Worm (Caenorhabditis elegans) whole organism, mixed stage, embryonic: ENCODE results near the gene W03C9.8.

Experiments
- M03D4.4 ChIP-seq: sonication (generic microtip); optimal IDR thresholded peaks from 2 replicates; lab custom pipeline; 2017; ENCODE audit warnings: mild to moderate bottlenecking, missing genetic modification characterization, missing compliant biosample characterization
- bed-3 ChIP-seq: fragments of 200-800 bp; sonication (Bioruptor generic); optimal IDR thresholded peaks from 3 replicates; lab custom pipeline; 2018; ENCODE audit warnings: mild to moderate bottlenecking, missing genetic modification characterization, moderate library complexity, missing compliant biosample characterization
- blmp-1 ChIP-seq: fragments of 150-350 bp; optimal IDR thresholded peaks from 2 replicates; lab custom pipeline; 2014; ENCODE audit warnings: missing biosample characterization, missing genetic modification characterization
- ceh-39 ChIP-seq: fragments of 150-350 bp; optimal IDR thresholded peaks from 2 replicates; lab custom pipeline; 2014; ENCODE audit warnings: missing biosample characterization, missing genetic modification characterization
- ceh-43 ChIP-seq: fragments of 200-800 bp; sonication (Bioruptor generic); optimal IDR thresholded peaks from 2 replicates; lab custom pipeline; 2018; ENCODE audit warnings: mild to moderate bottlenecking, missing genetic modification characterization, moderate library complexity, missing compliant biosample characterization
- ceh-83 ChIP-seq: fragments of 200-800 bp; sonication (Bioruptor generic); optimal IDR thresholded peaks from 2 replicates; lab custom pipeline; 2018; ENCODE audit warnings: mild to moderate bottlenecking, missing genetic modification characterization, missing compliant biosample characterization
- ces-1 ChIP-seq: fragments of 150-350 bp; optimal IDR thresholded peaks from 2 replicates; lab custom pipeline; 2014; ENCODE audit warnings: missing biosample characterization, missing genetic modification reagents, missing genetic modification characterization
- cnd-1 ChIP-seq: fragments of 200-800 bp; sonication (Bioruptor generic); optimal IDR thresholded peaks from 2 replicates; lab custom pipeline; 2018; ENCODE audit warnings: mild to moderate bottlenecking, missing genetic modification characterization, missing compliant biosample characterization
- elt-1 ChIP-seq: sonication (generic microtip); optimal IDR thresholded peaks from 2 replicates; lab custom pipeline; 2017; ENCODE audit warnings: missing genetic modification characterization, mild to moderate bottlenecking, missing compliant biosample characterization, antibody characterized with exemption, moderate library complexity, borderline replicate concordance; ENCODE audit not compliant: insufficient read depth
- elt-3 ChIP-seq: fragments of 150-350 bp; optimal IDR thresholded peaks from 2 replicates; lab custom pipeline; 2014; ENCODE audit warnings: missing biosample characterization, missing genetic modification characterization
- flh-1 ChIP-seq: fragments of 200-800 bp; sonication (Bioruptor generic); optimal IDR thresholded peaks from 2 replicates; lab custom pipeline; 2018; ENCODE audit warnings: mild to moderate bottlenecking, missing genetic modification characterization, moderate library complexity, missing compliant biosample characterization
- ham-2 ChIP-seq: fragments of 200-800 bp; sonication (Bioruptor generic); optimal IDR thresholded peaks from 2 replicates; lab custom pipeline; 2018; ENCODE audit warnings: mild to moderate bottlenecking, missing genetic modification characterization, missing compliant biosample characterization
- hlh-1 ChIP-seq: fragments of 150-350 bp; optimal IDR thresholded peaks from 2 replicates; lab custom pipeline; 2014; ENCODE audit warnings: missing biosample characterization, missing genetic modification reagents, missing genetic modification characterization
- lin-13 ChIP-seq: fragments of 150-350 bp; optimal IDR thresholded peaks from 2 replicates; lab custom pipeline; 2014; ENCODE audit warnings: missing biosample characterization, missing genetic modification characterization
- lin-32 ChIP-seq: fragments of 200-800 bp; sonication (Bioruptor generic); optimal IDR thresholded peaks from 2 replicates; lab custom pipeline; 2018; ENCODE audit warnings: mild to moderate bottlenecking, missing genetic modification characterization, missing compliant biosample characterization
- lsy-2 ChIP-seq: fragments of 150-350 bp; optimal IDR thresholded peaks from 2 replicates; lab custom pipeline; 2014; ENCODE audit warnings: missing biosample characterization, missing genetic modification characterization
- mab-5 ChIP-seq: fragments of 150-350 bp; optimal IDR thresholded peaks from 2 replicates; lab custom pipeline; 2014; ENCODE audit warnings: missing biosample characterization, missing genetic modification characterization
- mep-1 ChIP-seq: fragments of 150-350 bp; optimal IDR thresholded peaks from 2 replicates; lab custom pipeline; 2017; ENCODE audit warnings: missing biosample characterization, missing genetic modification reagents, missing genetic modification characterization, inconsistent platforms
- mls-2 ChIP-seq: sonication (generic microtip); optimal IDR thresholded peaks from 2 replicates; lab custom pipeline; 2016; ENCODE audit warnings: mild to moderate bottlenecking, missing genetic modification characterization, moderate library complexity, missing compliant biosample characterization
- nhr-12 ChIP-seq: fragments of 150-350 bp; optimal IDR thresholded peaks from 2 replicates; lab custom pipeline; 2014; ENCODE audit warnings: missing biosample characterization, missing genetic modification characterization
- nhr-2 ChIP-seq: fragments of 150-350 bp; optimal IDR thresholded peaks from 2 replicates; lab custom pipeline; 2014; ENCODE audit warnings: missing biosample characterization, missing genetic modification characterization
- nhr-28 ChIP-seq: fragments of 150-350 bp; optimal IDR thresholded peaks from 2 replicates; lab custom pipeline; 2014; ENCODE audit warnings: missing biosample characterization, missing genetic modification characterization
- nhr-76 ChIP-seq: sonication (generic microtip); optimal IDR thresholded peaks from 2 replicates; lab custom pipeline; 2017; ENCODE audit warnings: missing biosample characterization, missing genetic modification characterization
- sem-2 ChIP-seq: fragments of 200-800 bp; sonication (Bioruptor generic); optimal IDR thresholded peaks from 2 replicates; lab custom pipeline; 2018; ENCODE audit warnings: mild to moderate bottlenecking, missing genetic modification characterization, missing compliant biosample characterization
- snpc-4 ChIP-seq: fragments of 150-350 bp; optimal IDR thresholded peaks from 2 replicates; lab custom pipeline; 2014; ENCODE audit warnings: missing biosample characterization, missing genetic modification characterization
- sptf-1 ChIP-seq: sonication (generic microtip); optimal IDR thresholded peaks from 2 replicates; lab custom pipeline; 2017; ENCODE audit warnings: mild to moderate bottlenecking, missing genetic modification characterization, moderate library complexity, missing compliant biosample characterization
- tbx-8 ChIP-seq: fragments of 200-800 bp; sonication (Bioruptor generic); optimal IDR thresholded peaks from 2 replicates; lab custom pipeline; 2018; ENCODE audit warnings: mild to moderate bottlenecking, missing genetic modification characterization, moderate library complexity, missing compliant biosample characterization
- unc-120 ChIP-seq: sonication (generic microtip); optimal IDR thresholded peaks from 2 replicates; lab custom pipeline; 2017; ENCODE audit warnings: missing genetic modification characterization, missing compliant biosample characterization; ENCODE audit not compliant: poor library complexity, severe bottlenecking
- unc-39 ChIP-seq: fragments of 150-350 bp; optimal IDR thresholded peaks from 2 replicates; lab custom pipeline; 2014; ENCODE audit warnings: missing biosample characterization, missing genetic modification characterization
- unc-62 ChIP-seq: fragments of 150-350 bp; optimal IDR thresholded peaks from 2 replicates; lab custom pipeline; 2014; ENCODE audit warnings: missing biosample characterization, missing genetic modification reagents, missing genetic modification characterization
- zip-8 ChIP-seq: fragments of 150-350 bp; optimal IDR thresholded peaks from 2 replicates; lab custom pipeline; 2014; ENCODE audit warnings: missing biosample characterization, missing genetic modification characterization
- ztf-11 ChIP-seq: fragments of 150-350 bp; optimal IDR thresholded peaks from 2 replicates; lab custom pipeline; 2014; ENCODE audit warnings: missing biosample characterization, missing genetic modification characterization

W03C9.8 gene

ce11 chrII:11962083-11962482 lies 13.5 kb downstream of the W03C9.8 start, which contains the start of the genes W03C9.1 and W03C9.2:
TSS of gene W03C9.1 (minus strand) at chrII:11962128.
TSS of gene W03C9.2 (plus strand) at chrII:11962368.
- TF ChIP-seq hlh-1 (tag; lab: Kevin White, UChicago) = no peak
- TF ChIP-seq lin-13 (tag; lab: Kevin White, UChicago) = no peak
- no peak for TF ChIP-seq mls-2 (tag; lab: Kevin White, UChicago)
- no peak for TF ChIP-seq lin-32
- no peak for TF ChIP-seq cnd-1 (tag; lab: Kevin White, UChicago)
- TF ChIP-seq unc-39 (tag; lab: Kevin White, UChicago) = no peak
- no peak for TF ChIP-seq ces-1 (GFP tag; lab: Kevin White, UChicago)
- no peak for TF ChIP-seq flh-1 (GFP tag; lab: Kevin White, UChicago)
- TF ChIP-seq ztf-11 (tag; lab: Kevin White, UChicago) = no peak
- no peak for TF ChIP-seq ceh-39 (tag; lab: Kevin White, UChicago)
- no peak for TF ChIP-seq sem-2 (GFP tag; lab: Kevin White, UChicago)
- TF ChIP-seq tbx-8 (GFP tag; lab: Kevin White, UChicago) = no peak
- no peak for TF ChIP-seq mep-1

ce11 chrII:11963132-11963630 lies 14.6 kb downstream of the W03C9.8 start:
- no peak for TF ChIP-seq nhr-2 (tag; lab: Kevin White, UChicago)
- no peak for TF ChIP-seq ztf-11 (tag; lab: Kevin White, UChicago)
- no peak for TF ChIP-seq elt-1 (tag; lab: Kevin White, UChicago)
- TF ChIP-seq mep-1 = no peak
- no peak for TF ChIP-seq blmp-1
- no peak for TF ChIP-seq ceh-83
- TF ChIP-seq flh-1 (GFP tag; lab: Kevin White, UChicago) = no peak
- TF ChIP-seq snpc-4 (tag; lab: Kevin White, UChicago) = no peak
- TF ChIP-seq elt-3 (tag; lab: Kevin White, UChicago) = no peak
- no peak for TF ChIP-seq ham-2
- TF ChIP-seq nhr-76 = no peak
- TF ChIP-seq hlh-1 (tag; lab: Kevin White, UChicago) = no peak
- no peak for TF ChIP-seq tbx-8 (GFP tag; lab: Kevin White, UChicago)
- TF ChIP-seq ceh-43 = no peak
- TF ChIP-seq sem-2 (GFP tag; lab: Kevin White, UChicago) = no peak
- no peak for TF ChIP-seq mls-2 (tag; lab: Kevin White, UChicago)
- TF ChIP-seq lin-32 = no peak
- TF ChIP-seq unc-39 (tag; lab: Kevin White, UChicago) = no peak

ce11 chrII:11964847-11965246 lies 16.3 kb downstream of the W03C9.8 start:
- TF ChIP-seq lin-13 (tag; lab: Kevin White, UChicago) (no peak), nhr-12 (tag; lab: Kevin White, UChicago) (no peak), ceh-43 (no peak), unc-120 (tag; lab: Kevin White, UChicago) (no peak), ceh-39 (tag; lab: Kevin White, UChicago) (no peak), unc-39 (tag; lab: Kevin White, UChicago) (no peak), lin-32 (no peak), flh-1 (GFP tag; lab: Kevin White, UChicago) (no peak), lsy-2 (tag; lab: Kevin White, UChicago) (no peak), M03D4.4 (no peak), unc-62 (GFP tag; lab: Kevin White, UChicago) (no peak), sem-2 (GFP tag; lab: Kevin White, UChicago) (no peak), elt-3 (tag; lab: Kevin White, UChicago) (no peak), zip-8 (tag; lab: Kevin White, UChicago) (no peak), snpc-4 (tag; lab: Kevin White, UChicago) (no peak), nhr-28 (tag; lab: Kevin White, UChicago) (no peak), bed-3 (no peak), mab-5 (tag; lab: Kevin White, UChicago) (no peak), mep-1 (no peak)

- TF ChIP-seq cnd-1 (tag; lab: Kevin White, UChicago) = no peak
- TF ChIP-seq ceh-43 = no peak
- TF ChIP-seq lsy-2 (tag; lab: Kevin White, UChicago) = no peak
- no peak for TF ChIP-seq sptf-1 (tag; lab: Kevin White, UChicago)
- no peak for TF ChIP-seq unc-39 (tag; lab: Kevin White, UChicago)
- TF ChIP-seq M03D4.4 = no peak
- TF ChIP-seq ham-2 = no peak
Measured at ce11 chrII:11966602-11967001, 18.0 kb downstream of the W03C9.8 start, which contains the start of gene rab-7. TSS of gene rab-7 (minus strand) at chrII:11966931.
